Fruit fly (Drosophila melanogaster) whole organism, embryonic: Measurements from ENCODE around the gene Tsp97E.

Experiments
- Atf-2 ChIP-seq: fragments of 200-800 bp; sonication (Bioruptor generic); optimal IDR thresholded peaks from 2 replicates; lab custom pipeline; 2016; ENCODE audit warnings: missing biosample characterization, missing genetic modification characterization
- B-H2 ChIP-seq: fragments of 200-800 bp; sonication (Bioruptor generic); optimal IDR thresholded peaks from 2 replicates; lab custom pipeline; 2018; ENCODE audit warnings: missing biosample characterization, mild to moderate bottlenecking, missing genetic modification characterization
- CG10321 ChIP-seq: fragments of 200-800 bp; sonication (Bioruptor generic); IDR thresholded peaks from 2 replicates; pipeline ENCODE4 v1.3.6; 2022; ENCODE audit warnings: missing biosample characterization, missing genetic modification characterization
- CG11247 ChIP-seq: fragments of 200-800 bp; sonication (Bioruptor generic); IDR thresholded peaks from 2 replicates; pipeline ENCODE4 v1.3.6; 2022; ENCODE audit warnings: missing biosample characterization, missing genetic modification characterization
- CG12236 ChIP-seq: fragments of 200-800 bp; sonication (Bioruptor generic); optimal IDR thresholded peaks from 2 replicates; lab custom pipeline; 2016; ENCODE audit warnings: missing biosample characterization, missing genetic modification characterization
- CG1233 ChIP-seq: fragments of 200-800 bp; sonication (Bioruptor generic); optimal IDR thresholded peaks from 4 replicates; lab custom pipeline; 2018; ENCODE audit warnings: missing biosample characterization, mild to moderate bottlenecking, missing genetic modification characterization
- CG14014 ChIP-seq: fragments of 200-800 bp; sonication (Bioruptor generic); IDR thresholded peaks from 2 replicates; pipeline ENCODE4 v1.3.6; 2022; ENCODE audit warnings: missing biosample characterization, missing genetic modification characterization
- CG1647 ChIP-seq: fragments of 200-800 bp; sonication (Bioruptor generic); optimal IDR thresholded peaks from 3 replicates; lab custom pipeline; 2016; ENCODE audit warnings: missing biosample characterization, missing genetic modification characterization
- CG17829 ChIP-seq: fragments of 200-800 bp; optimal IDR thresholded peaks from 2 replicates; lab custom pipeline; 2019; ENCODE audit warnings: missing biosample characterization, mild to moderate bottlenecking, missing genetic modification characterization, moderate library complexity
- CG18476 ChIP-seq: fragments of 200-800 bp; sonication (Bioruptor generic); optimal IDR thresholded peaks from 2 replicates; lab custom pipeline; 2016; ENCODE audit warnings: missing biosample characterization, mild to moderate bottlenecking, missing genetic modification characterization
- CG33213 ChIP-seq: fragments of 200-800 bp; sonication (Bioruptor generic); optimal IDR thresholded peaks from 3 replicates; lab custom pipeline; 2016; ENCODE audit warnings: missing biosample characterization, missing genetic modification characterization
- CG42726 ChIP-seq: fragments of 200-800 bp; sonication (Bioruptor generic); IDR thresholded peaks from 2 replicates; pipeline ENCODE4 v1.3.6; 2022; ENCODE audit warnings: missing biosample characterization, missing genetic modification characterization; ENCODE audit not compliant: partially characterized antibody
- CG6272 ChIP-seq: fragments of 200-800 bp; sonication (Bioruptor generic); IDR thresholded peaks from 2 replicates; pipeline ENCODE4 v1.3.6; 2022; ENCODE audit warnings: missing biosample characterization, missing genetic modification characterization
- CG6654 ChIP-seq: fragments of 200-800 bp; sonication (Bioruptor generic); optimal IDR thresholded peaks from 2 replicates; lab custom pipeline; 2017; ENCODE audit warnings: missing biosample characterization, mild to moderate bottlenecking, missing genetic modification characterization
- CG6689 ChIP-seq: fragments of 200-800 bp; sonication (Bioruptor generic); IDR thresholded peaks from 2 replicates; pipeline ENCODE4 v1.3.6; 2022; ENCODE audit warnings: missing biosample characterization, missing genetic modification characterization
- CG8478 ChIP-seq: fragments of >200 bp; optimal IDR thresholded peaks from 2 replicates; lab custom pipeline; 2018
- CTCF ChIP-seq: fragments of 200-800 bp; sonication (Bioruptor generic); optimal IDR thresholded peaks from 2 replicates; lab custom pipeline; 2017; ENCODE audit warnings: missing biosample characterization, mild to moderate bottlenecking, missing genetic modification characterization, moderate library complexity
- Chrac-16 ChIP-seq: fragments of 200-800 bp; sonication (Bioruptor generic); optimal IDR thresholded peaks from 3 replicates; lab custom pipeline; 2016; ENCODE audit warnings: missing biosample characterization, missing genetic modification characterization
- Ets97D ChIP-seq: fragments of 200-800 bp; sonication (Bioruptor generic); optimal IDR thresholded peaks from 3 replicates; lab custom pipeline; 2016; ENCODE audit warnings: missing biosample characterization, missing genetic modification characterization
- Gug ChIP-seq: fragments of 200-800 bp; sonication (Bioruptor generic); IDR thresholded peaks from 4 replicates; pipeline ENCODE4 v1.3.6; 2022; ENCODE audit warnings: missing biosample characterization, missing genetic modification characterization
- HLH4C ChIP-seq: fragments of 200-800 bp; sonication (Bioruptor generic); IDR thresholded peaks from 3 replicates; pipeline ENCODE4 v1.3.6; 2022; ENCODE audit warnings: missing biosample characterization, missing genetic modification characterization; ENCODE audit not compliant: partially characterized antibody
- HmgD ChIP-seq: fragments of 200-800 bp; sonication (Bioruptor generic); optimal IDR thresholded peaks from 3 replicates; lab custom pipeline; 2016; ENCODE audit warnings: missing biosample characterization, missing genetic modification characterization
- Kr ChIP-seq: fragments of 200-800 bp; sonication (Bioruptor generic); optimal IDR thresholded peaks from 2 replicates; lab custom pipeline; 2017; ENCODE audit warnings: missing biosample characterization, mild to moderate bottlenecking, missing genetic modification characterization
- NfI ChIP-seq: fragments of 200-800 bp; sonication (Bioruptor generic); optimal IDR thresholded peaks from 3 replicates; lab custom pipeline; 2018; ENCODE audit warnings: missing biosample characterization, mild to moderate bottlenecking, missing genetic modification characterization, moderate library complexity
- Opbp ChIP-seq: fragments of 200-800 bp; sonication (Bioruptor generic); IDR thresholded peaks from 3 replicates; pipeline ENCODE4 v1.3.6; 2022; ENCODE audit warnings: missing biosample characterization, missing genetic modification characterization; ENCODE audit not compliant: partially characterized antibody
- Optix ChIP-seq: fragments of 200-800 bp; sonication (Bioruptor generic); IDR thresholded peaks from 3 replicates; pipeline ENCODE4 v1.3.6; 2022; ENCODE audit warnings: missing biosample characterization, missing genetic modification characterization
- Rx ChIP-seq: fragments of 200-800 bp; sonication (Bioruptor generic); IDR thresholded peaks from 2 replicates; pipeline ENCODE4 v1.3.6; 2022; ENCODE audit warnings: missing biosample characterization, missing genetic modification characterization
- Scr ChIP-seq: fragments of 200-800 bp; sonication (Bioruptor generic); IDR thresholded peaks from 2 replicates; pipeline ENCODE4 v1.3.6; 2022; ENCODE audit warnings: missing biosample characterization, missing genetic modification characterization; ENCODE audit not compliant: partially characterized antibody
- Sin3A ChIP-seq: fragments of >200 bp; optimal IDR thresholded peaks from 2 replicates; lab custom pipeline; 2018
- Trl ChIP-seq, 3 experiments: fragments of >200 bp in 2 of 3; fragments of 200-800 bp in 1 of 3; sonication (Bioruptor generic) in 1 of 3; optimal IDR thresholded peaks; 2 replicates in 1 of 3; 3 replicates in 2 of 3; lab custom pipeline; 2016 to 2017; ENCODE audit warnings: missing biosample characterization in 1 of 3, missing genetic modification characterization in 1 of 3
- ap ChIP-seq: fragments of 200-800 bp; sonication (Bioruptor generic); IDR thresholded peaks from 2 replicates; pipeline ENCODE4 v1.3.6; 2022; ENCODE audit warnings: missing biosample characterization, missing genetic modification characterization
- ara ChIP-seq: fragments of 200-800 bp; sonication (Bioruptor generic); IDR thresholded peaks from 2 replicates; pipeline ENCODE4 v1.3.6; 2022; ENCODE audit warnings: missing biosample characterization, missing genetic modification characterization
- bbx ChIP-seq: fragments of 200-800 bp; sonication (Bioruptor generic); IDR thresholded peaks from 2 replicates; pipeline ENCODE4 v1.3.6; 2022; ENCODE audit warnings: missing biosample characterization, missing genetic modification characterization; ENCODE audit not compliant: partially characterized antibody
- croc ChIP-seq: fragments of 200-800 bp; sonication (Bioruptor generic); conservative IDR thresholded peaks from 3 replicates; pipeline ENCODE4 v1.3.6; 2022; ENCODE audit warnings: missing biosample characterization, missing genetic modification characterization
- fd64A ChIP-seq: fragments of 200-800 bp; sonication (Bioruptor generic); optimal IDR thresholded peaks from 3 replicates; lab custom pipeline; 2018; ENCODE audit warnings: missing biosample characterization, mild to moderate bottlenecking, missing genetic modification characterization
- gt ChIP-seq: fragments of 200-800 bp; sonication (Bioruptor generic); IDR thresholded peaks from 2 replicates; pipeline ENCODE4 v1.3.6; 2022; ENCODE audit warnings: missing biosample characterization, missing genetic modification characterization
- hkb ChIP-seq, 2 experiments: fragments of 200-800 bp in 1 of 2; fragments of >200 bp in 1 of 2; sonication (Bioruptor generic) in 1 of 2; IDR thresholded peaks in 1 of 2; optimal IDR thresholded peaks in 1 of 2; 2 replicates each; pipeline versions ENCODE4 v1.3.6 to Lab custom; 2017 to 2022; ENCODE audit warnings: missing biosample characterization in 1 of 2, missing genetic modification characterization in 1 of 2
- jumu ChIP-seq: fragments of 200-800 bp; sonication (Bioruptor generic); optimal IDR thresholded peaks from 3 replicates; lab custom pipeline; 2016; ENCODE audit warnings: missing biosample characterization, missing genetic modification characterization
- lmd ChIP-seq: fragments of 200-800 bp; sonication (Bioruptor generic); IDR thresholded peaks from 2 replicates; pipeline ENCODE4 v1.3.6; 2022; ENCODE audit warnings: missing biosample characterization, missing genetic modification characterization
- lov ChIP-seq, 2 experiments: fragments of 200-800 bp in 1 of 2; fragments of >200 bp in 1 of 2; sonication (Bioruptor generic) in 1 of 2; IDR thresholded peaks in 1 of 2; optimal IDR thresholded peaks in 1 of 2; 2 replicates in 1 of 2; 3 replicates in 1 of 2; pipeline versions ENCODE4 v1.3.6 to Lab custom; 2017 to 2022; ENCODE audit warnings: missing biosample characterization in 1 of 2, missing genetic modification characterization in 1 of 2
- odd ChIP-seq: fragments of 200-800 bp; sonication (Bioruptor generic); optimal IDR thresholded peaks from 2 replicates; lab custom pipeline; 2017; ENCODE audit warnings: missing biosample characterization, mild to moderate bottlenecking, missing genetic modification characterization
- prd ChIP-seq, 3 experiments: fragments of >200 bp in 2 of 3; fragments of 200-800 bp in 1 of 3; sonication (Bioruptor generic) in 1 of 3; optimal IDR thresholded peaks in 2 of 3; IDR thresholded peaks in 1 of 3; 2 replicates in 2 of 3; 3 replicates in 1 of 3; pipeline versions ENCODE4 v1.3.6 to Lab custom; 2017 to 2022; ENCODE audit warnings: missing biosample characterization in 1 of 3, missing genetic modification characterization in 1 of 3
- pros ChIP-seq: fragments of 200-800 bp; sonication (Bioruptor generic); optimal IDR thresholded peaks from 3 replicates; lab custom pipeline; 2019; ENCODE audit warnings: missing biosample characterization, mild to moderate bottlenecking, missing genetic modification characterization, moderate library complexity
- sc ChIP-seq, 3 experiments: fragments of >200 bp in 2 of 3; fragments of 200-800 bp in 1 of 3; sonication (Bioruptor generic) in 1 of 3; optimal IDR thresholded peaks; 2 replicates in 2 of 3; 3 replicates in 1 of 3; lab custom pipeline; 2017; ENCODE audit warnings: mild to moderate bottlenecking in 1 of 3, missing biosample characterization in 1 of 3, missing genetic modification characterization in 1 of 3, missing genetic modification reagents in 1 of 3
- sd ChIP-seq: fragments of 200-800 bp; sonication (Bioruptor generic); optimal IDR thresholded peaks from 3 replicates; lab custom pipeline; 2018; ENCODE audit warnings: missing biosample characterization, mild to moderate bottlenecking, missing genetic modification characterization, moderate library complexity
- shn ChIP-seq: fragments of 200-800 bp; sonication (Bioruptor generic); optimal IDR thresholded peaks from 3 replicates; lab custom pipeline; 2016; ENCODE audit warnings: missing biosample characterization, missing genetic modification characterization
- sqz ChIP-seq: fragments of 200-800 bp; sonication (Bioruptor generic); optimal IDR thresholded peaks from 3 replicates; lab custom pipeline; 2018; ENCODE audit warnings: missing biosample characterization, mild to moderate bottlenecking, missing genetic modification characterization
- trem ChIP-seq: fragments of 200-800 bp; optimal IDR thresholded peaks from 3 replicates; lab custom pipeline; 2019; ENCODE audit warnings: missing biosample characterization, mild to moderate bottlenecking, missing genetic modification characterization, moderate library complexity
- vfl ChIP-seq: fragments of 200-800 bp; sonication (Bioruptor generic); optimal IDR thresholded peaks from 2 replicates; lab custom pipeline; 2016; ENCODE audit warnings: missing biosample characterization, missing genetic modification characterization

The Tsp97E gene

dm6 chr3R:26954020-26954672 lies 10.5 kb downstream of the Tsp97E start (continued):
- peak; percentile 7 for TF ChIP-seq CG1647 (GFP tag; lab: Kevin White, UChicago)
- TF ChIP-seq Rx (GFP tag; lab: Robert Waterston, UW): peak; percentile 70
- peak; percentile 68 for TF ChIP-seq CG6272 (GFP tag; lab: Robert Waterston, UW)
- peak in 1 of 2 experiments; percentile 17 for TF ChIP-seq Trl (optimal IDR thresholded peaks at IDR 0.05; lab: Kevin White, UChicago)
- no peak for TF ChIP-seq Trl (GFP tag; optimal IDR thresholded peaks at IDR 0.05; lab: Kevin White, UChicago)
- no peak for TF ChIP-seq prd (optimal IDR thresholded peaks at IDR 0.05; lab: Kevin White, UChicago)
- TF ChIP-seq prd (GFP tag; IDR thresholded peaks at IDR 0.05; lab: Robert Waterston, UW): peak; percentile 86
- TF ChIP-seq HmgD (GFP tag; lab: Kevin White, UChicago): no peak
- peak; percentile 32 for TF ChIP-seq CG18476 (GFP tag; lab: Kevin White, UChicago)
- no peak for TF ChIP-seq Kr (GFP tag; lab: Kevin White, UChicago)
- peak; percentile 77 for TF ChIP-seq Gug
- TF ChIP-seq Atf-2 (GFP tag; lab: Kevin White, UChicago): no peak
- no peak for TF ChIP-seq jumu (GFP tag; lab: Kevin White, UChicago)
- peak; percentile 79 for TF ChIP-seq ara (GFP tag; lab: Robert Waterston, UW)
- TF ChIP-seq CG17829: peak; percentile 73
- TF ChIP-seq NfI (GFP tag; lab: Kevin White, UChicago): peak; percentile 66
- TF ChIP-seq bbx: no peak
- no peak for TF ChIP-seq Scr (GFP tag; lab: Robert Waterston, UW)
- TF ChIP-seq CG14014 (GFP tag; lab: Robert Waterston, UW): peak; percentile 50
- TF ChIP-seq fd64A: no peak
- TF ChIP-seq CG6689 (GFP tag; lab: Robert Waterston, UW): peak; percentile 90
- no peak for TF ChIP-seq Ets97D
- peak; percentile 52; the same call in 1 of the 2 replicates for TF ChIP-seq gt (GFP tag; lab: Robert Waterston, UW)
- no peak for TF ChIP-seq hkb (optimal IDR thresholded peaks at IDR 0.05; lab: Kevin White, UChicago)
- peak; percentile 86 for TF ChIP-seq hkb (GFP tag; IDR thresholded peaks at IDR 0.05; lab: Robert Waterston, UW)
- peak; percentile 54 for TF ChIP-seq Chrac-16
- TF ChIP-seq CG42726: no peak
- TF ChIP-seq CG10321 (GFP tag; lab: Robert Waterston, UW): peak; percentile 87
- TF ChIP-seq B-H2: no peak
- peak; percentile 78 for TF ChIP-seq lmd (GFP tag; lab: Robert Waterston, UW)
- TF ChIP-seq lov (optimal IDR thresholded peaks at IDR 0.05; lab: Kevin White, UChicago): no peak
- peak; percentile 68; the same call in 1 of the 3 replicates for TF ChIP-seq lov (GFP tag; IDR thresholded peaks at IDR 0.05; lab: Robert Waterston, UW)
- no peak for TF ChIP-seq CTCF (GFP tag; lab: Kevin White, UChicago)
- peak; percentile 62 for TF ChIP-seq CG1233 (GFP tag; lab: Kevin White, UChicago)
- no peak for TF ChIP-seq sc (optimal IDR thresholded peaks at IDR 0.05; lab: Kevin White, UChicago)
- peak; percentile 32 for TF ChIP-seq sc (GFP tag; optimal IDR thresholded peaks at IDR 0.05; lab: Kevin White, UChicago)
- TF ChIP-seq HLH4C (GFP tag; lab: Robert Waterston, UW): no peak
- peak; percentile 20 for TF ChIP-seq odd (GFP tag; lab: Kevin White, UChicago)
- 0 out of 3 replicates have a peak, but pooled peaks have one; percentile 36 for TF ChIP-seq Optix (GFP tag; lab: Robert Waterston, UW)
- TF ChIP-seq Opbp (GFP tag; lab: Robert Waterston, UW): no peak
- TF ChIP-seq ap (GFP tag; lab: Robert Waterston, UW): peak; percentile 67
- TF ChIP-seq Sin3A (lab: Kevin White, UChicago): no peak
- peak; percentile 74 for TF ChIP-seq croc
- TF ChIP-seq vfl (GFP tag; lab: Kevin White, UChicago): no peak
- peak; percentile 92 for TF ChIP-seq sd
- TF ChIP-seq CG8478: peak; percentile 69
- no peak for TF ChIP-seq pros (GFP tag; lab: Kevin White, UChicago)
- no peak for TF ChIP-seq CG12236 (GFP tag; lab: Kevin White, UChicago)
- TF ChIP-seq trem (tag; lab: Kevin White, UChicago): peak; percentile 59
- no peak for TF ChIP-seq CG33213
- no peak for TF ChIP-seq shn (GFP tag; lab: Kevin White, UChicago)
- peak; percentile 63; the same call in 1 of the 2 replicates for TF ChIP-seq CG11247 (GFP tag; lab: Robert Waterston, UW)
- no peak for TF ChIP-seq CG6654
- peak; percentile 53 for TF ChIP-seq sqz
